Fruit fly (Drosophila melanogaster) whole organism, embryonic: ENCODE measurements around the gene meigo.

Source experiments
- CG11398 ChIP-seq: fragments of 200-800 bp; sonication (Bioruptor generic); optimal IDR thresholded peaks from 2 replicates; lab custom pipeline; 2016; ENCODE audit warnings: missing biosample characterization, missing genetic modification characterization
- CG12299 ChIP-seq: fragments of 200-800 bp; sonication (Bioruptor generic); optimal IDR thresholded peaks from 2 replicates; lab custom pipeline; 2018; ENCODE audit warnings: missing biosample characterization, mild to moderate bottlenecking, missing genetic modification characterization
- CG12391 ChIP-seq: fragments of 200-800 bp; sonication (Bioruptor generic); optimal IDR thresholded peaks from 3 replicates; lab custom pipeline; 2018; ENCODE audit warnings: missing biosample characterization, mild to moderate bottlenecking, missing genetic modification characterization, moderate library complexity
- CG13624 ChIP-seq: fragments of 200-800 bp; sonication (Bioruptor generic); optimal IDR thresholded peaks from 2 replicates; lab custom pipeline; 2016; ENCODE audit warnings: missing biosample characterization, missing genetic modification characterization
- CG14014 ChIP-seq: fragments of 200-800 bp; sonication (Bioruptor generic); IDR thresholded peaks from 2 replicates; pipeline ENCODE4 v1.3.6; 2022; ENCODE audit warnings: missing biosample characterization, missing genetic modification characterization
- CG1603 ChIP-seq: fragments of 200-800 bp; sonication (Bioruptor generic); optimal IDR thresholded peaks from 2 replicates; lab custom pipeline; 2019; ENCODE audit warnings: missing biosample characterization, mild to moderate bottlenecking, missing genetic modification characterization, moderate library complexity
- CG17359 ChIP-seq: fragments of 200-800 bp; sonication (Bioruptor generic); optimal IDR thresholded peaks from 3 replicates; lab custom pipeline; 2018; ENCODE audit warnings: missing biosample characterization, mild to moderate bottlenecking, missing genetic modification characterization, moderate library complexity
- CG2129 ChIP-seq: fragments of 200-800 bp; sonication (Bioruptor generic); IDR thresholded peaks from 2 replicates; pipeline ENCODE4 v1.3.6; 2022; ENCODE audit warnings: missing biosample characterization, missing genetic modification characterization; ENCODE audit not compliant: partially characterized antibody
- CG2712 ChIP-seq: fragments of 200-800 bp; optimal IDR thresholded peaks from 3 replicates; lab custom pipeline; 2019; ENCODE audit warnings: missing biosample characterization, mild to moderate bottlenecking, missing genetic modification characterization, moderate library complexity
- CG32532 ChIP-seq: fragments of 200-800 bp; sonication (Bioruptor generic); IDR thresholded peaks from 2 replicates; pipeline ENCODE4 v1.3.6; 2022; ENCODE audit warnings: missing biosample characterization, missing genetic modification characterization
- CG6175 ChIP-seq: fragments of 200-800 bp; sonication (Bioruptor generic); IDR thresholded peaks from 3 replicates; pipeline ENCODE4 v1.3.6; 2022; ENCODE audit warnings: missing biosample characterization, missing genetic modification characterization
- CG6254 ChIP-seq: fragments of 200-800 bp; sonication (Bioruptor generic); optimal IDR thresholded peaks from 3 replicates; lab custom pipeline; 2017; ENCODE audit warnings: mild to moderate bottlenecking, missing biosample characterization, missing genetic modification reagents, missing genetic modification characterization
- CG7372 ChIP-seq: fragments of 200-800 bp; sonication (Bioruptor generic); IDR thresholded peaks from 2 replicates; pipeline ENCODE4 v1.3.6; 2022; ENCODE audit warnings: missing biosample characterization, missing genetic modification characterization
- CG7556 ChIP-seq: fragments of 200-800 bp; sonication (Bioruptor generic); optimal IDR thresholded peaks from 2 replicates; lab custom pipeline; 2017; ENCODE audit warnings: missing biosample characterization, mild to moderate bottlenecking, missing genetic modification characterization
- CG7786 ChIP-seq: fragments of 200-800 bp; sonication (Bioruptor generic); optimal IDR thresholded peaks from 2 replicates; lab custom pipeline; 2016; ENCODE audit warnings: missing biosample characterization, missing genetic modification characterization
- CG8281 ChIP-seq: fragments of 200-800 bp; sonication (Bioruptor generic); optimal IDR thresholded peaks from 2 replicates; lab custom pipeline; 2018; ENCODE audit warnings: missing biosample characterization, mild to moderate bottlenecking, missing genetic modification characterization, moderate library complexity
- CG9215 ChIP-seq: fragments of 200-800 bp; sonication (Bioruptor generic); IDR thresholded peaks from 2 replicates; pipeline ENCODE4 v1.3.6; 2022; ENCODE audit warnings: missing biosample characterization, missing genetic modification characterization
- CG9932 ChIP-seq: fragments of 200-800 bp; sonication (Bioruptor generic); IDR thresholded peaks from 2 replicates; pipeline ENCODE4 v1.3.6; 2022; ENCODE audit warnings: missing biosample characterization, missing genetic modification characterization
- CHES-1-like ChIP-seq: fragments of 200-800 bp; sonication (Bioruptor generic); optimal IDR thresholded peaks from 2 replicates; lab custom pipeline; 2016; ENCODE audit warnings: missing biosample characterization, missing genetic modification characterization
- CkIIα-i1 ChIP-seq: fragments of 200-800 bp; sonication (Bioruptor generic); IDR thresholded peaks from 2 replicates; pipeline ENCODE4 v1.3.6; 2022; ENCODE audit warnings: missing biosample characterization, missing genetic modification characterization
- CoRest ChIP-seq: fragments of 200-800 bp; sonication (Bioruptor generic); optimal IDR thresholded peaks from 3 replicates; lab custom pipeline; 2018; ENCODE audit warnings: missing biosample characterization, mild to moderate bottlenecking, missing genetic modification characterization, moderate library complexity
- Doc3 ChIP-seq: fragments of 200-800 bp; sonication (Bioruptor generic); IDR thresholded peaks from 3 replicates; pipeline ENCODE4 v1.3.6; 2022; ENCODE audit warnings: missing biosample characterization, missing genetic modification characterization; ENCODE audit not compliant: partially characterized antibody
- Ets65A ChIP-seq: fragments of 200-800 bp; sonication (Bioruptor generic); peaks from one replicate; lab custom pipeline; 2016; ENCODE audit warnings: missing biosample characterization, missing genetic modification characterization
- Hand ChIP-seq: fragments of 200-800 bp; sonication (Bioruptor generic); optimal IDR thresholded peaks from 2 replicates; lab custom pipeline; 2017; ENCODE audit warnings: mild to moderate bottlenecking, missing biosample characterization, missing genetic modification reagents, missing genetic modification characterization
- MBD-R2 ChIP-seq: fragments of 200-800 bp; sonication (Bioruptor generic); IDR thresholded peaks from 2 replicates; pipeline ENCODE4 v1.3.6; 2022; ENCODE audit warnings: missing biosample characterization, missing genetic modification characterization
- MESR4 ChIP-seq: fragments of 200-800 bp; sonication (Bioruptor generic); optimal IDR thresholded peaks from 2 replicates; lab custom pipeline; 2018; ENCODE audit warnings: missing biosample characterization, mild to moderate bottlenecking, missing genetic modification characterization, moderate library complexity
- Optix ChIP-seq: fragments of 200-800 bp; sonication (Bioruptor generic); IDR thresholded peaks from 3 replicates; pipeline ENCODE4 v1.3.6; 2022; ENCODE audit warnings: missing biosample characterization, missing genetic modification characterization
- Side ChIP-seq: fragments of 200-800 bp; sonication (Bioruptor generic); optimal IDR thresholded peaks from 2 replicates; lab custom pipeline; 2016; ENCODE audit warnings: missing biosample characterization, missing genetic modification characterization
- Six4 ChIP-seq: fragments of 200-800 bp; sonication (Bioruptor generic); optimal IDR thresholded peaks from 2 replicates; lab custom pipeline; 2016; ENCODE audit warnings: missing biosample characterization, missing genetic modification characterization
- YL-1 ChIP-seq: fragments of 200-800 bp; sonication (Bioruptor generic); optimal IDR thresholded peaks from 3 replicates; lab custom pipeline; 2017; ENCODE audit warnings: missing biosample characterization, mild to moderate bottlenecking, missing genetic modification characterization
- bab2 ChIP-seq: fragments of 200-800 bp; sonication (Bioruptor generic); optimal IDR thresholded peaks from 2 replicates; lab custom pipeline; 2016; ENCODE audit warnings: missing biosample characterization, missing genetic modification characterization
- cato ChIP-seq: fragments of 200-800 bp; sonication (Bioruptor generic); optimal IDR thresholded peaks from 2 replicates; lab custom pipeline; 2016; ENCODE audit warnings: missing biosample characterization, missing genetic modification characterization, borderline replicate concordance
- esg ChIP-seq: fragments of 200-800 bp; sonication (Bioruptor generic); conservative IDR thresholded peaks from 2 replicates; pipeline ENCODE4 v1.3.6; 2022; ENCODE audit warnings: missing biosample characterization, missing genetic modification characterization
- gfzf ChIP-seq: fragments of 200-800 bp; sonication (Bioruptor generic); optimal IDR thresholded peaks from 2 replicates; lab custom pipeline; 2016; ENCODE audit warnings: missing biosample characterization, mild to moderate bottlenecking, missing genetic modification characterization, moderate library complexity
- hb ChIP-seq: fragments of 200-800 bp; sonication (Bioruptor generic); IDR thresholded peaks from 3 replicates; pipeline ENCODE4 v1.3.6; 2022; ENCODE audit warnings: missing biosample characterization, missing genetic modification characterization; ENCODE audit not compliant: partially characterized antibody
- her ChIP-seq: fragments of 200-800 bp; sonication (Bioruptor generic); optimal IDR thresholded peaks from 2 replicates; lab custom pipeline; 2016; ENCODE audit warnings: missing biosample characterization, missing genetic modification characterization
- lbe ChIP-seq: fragments of 200-800 bp; sonication (Bioruptor generic); optimal IDR thresholded peaks from 2 replicates; lab custom pipeline; 2016; ENCODE audit warnings: missing biosample characterization, mild to moderate bottlenecking, missing genetic modification characterization
- lola ChIP-seq, 3 experiments: fragments of >200 bp in 2 of 3; fragments of 200-800 bp in 1 of 3; sonication (Bioruptor generic) in 1 of 3; optimal IDR thresholded peaks; 2 replicates each; lab custom pipeline; 2017 to 2019; ENCODE audit warnings: missing biosample characterization in 3 of 3, missing genetic modification characterization in 3 of 3, mild to moderate bottlenecking in 1 of 3, moderate library complexity in 1 of 3
- mam ChIP-seq: fragments of 200-800 bp; sonication (Bioruptor generic); optimal IDR thresholded peaks from 3 replicates; lab custom pipeline; 2016; ENCODE audit warnings: missing biosample characterization, missing genetic modification characterization
- pb ChIP-seq: fragments of 200-800 bp; sonication (Bioruptor generic); optimal IDR thresholded peaks from 3 replicates; lab custom pipeline; 2016; ENCODE audit warnings: missing biosample characterization, missing genetic modification characterization
- pnt ChIP-seq: fragments of 200-800 bp; sonication (Bioruptor generic); optimal IDR thresholded peaks from 3 replicates; lab custom pipeline; 2016; ENCODE audit warnings: missing biosample characterization, missing genetic modification characterization
- ro ChIP-seq: fragments of 200-800 bp; sonication (Bioruptor generic); IDR thresholded peaks from 2 replicates; pipeline ENCODE4 v1.3.6; 2022; ENCODE audit warnings: missing biosample characterization, missing genetic modification characterization
- sna ChIP-seq: fragments of 200-800 bp; sonication (Bioruptor generic); IDR thresholded peaks from 2 replicates; pipeline ENCODE4 v1.3.6; 2022; ENCODE audit warnings: missing biosample characterization, missing genetic modification characterization; ENCODE audit not compliant: partially characterized antibody
- sob ChIP-seq: fragments of 200-800 bp; sonication (Bioruptor generic); IDR thresholded peaks from 2 replicates; pipeline ENCODE4 v1.3.6; 2022; ENCODE audit warnings: missing biosample characterization, missing genetic modification characterization
- tll ChIP-seq, 2 experiments: fragments of 200-800 bp in 1 of 2; fragments of >200 bp in 1 of 2; sonication (Bioruptor generic) in 1 of 2; optimal IDR thresholded peaks; 2 replicates each; lab custom pipeline; 2017 to 2019; ENCODE audit warnings: missing biosample characterization in 2 of 2, missing genetic modification characterization in 2 of 2, mild to moderate bottlenecking in 1 of 2, moderate library complexity in 1 of 2
- twi ChIP-seq: fragments of 200-800 bp; optimal IDR thresholded peaks from 2 replicates; lab custom pipeline; 2019; ENCODE audit warnings: missing biosample characterization, mild to moderate bottlenecking, missing genetic modification characterization, moderate library complexity
- unpg ChIP-seq: fragments of 200-800 bp; sonication (Bioruptor generic); optimal IDR thresholded peaks from 3 replicates; lab custom pipeline; 2018; ENCODE audit warnings: missing biosample characterization, mild to moderate bottlenecking, missing genetic modification characterization, moderate library complexity
- vnd ChIP-seq: fragments of 200-800 bp; sonication (Bioruptor generic); IDR thresholded peaks from 3 replicates; pipeline ENCODE4 v1.3.6; 2022; ENCODE audit warnings: missing biosample characterization, missing genetic modification characterization; ENCODE audit not compliant: partially characterized antibody
- zen ChIP-seq: fragments of 200-800 bp; sonication (Bioruptor generic); optimal IDR thresholded peaks from 3 replicates; lab custom pipeline; 2018; ENCODE audit warnings: missing biosample characterization, mild to moderate bottlenecking, missing genetic modification characterization, moderate library complexity

meigo gene

DNA sequence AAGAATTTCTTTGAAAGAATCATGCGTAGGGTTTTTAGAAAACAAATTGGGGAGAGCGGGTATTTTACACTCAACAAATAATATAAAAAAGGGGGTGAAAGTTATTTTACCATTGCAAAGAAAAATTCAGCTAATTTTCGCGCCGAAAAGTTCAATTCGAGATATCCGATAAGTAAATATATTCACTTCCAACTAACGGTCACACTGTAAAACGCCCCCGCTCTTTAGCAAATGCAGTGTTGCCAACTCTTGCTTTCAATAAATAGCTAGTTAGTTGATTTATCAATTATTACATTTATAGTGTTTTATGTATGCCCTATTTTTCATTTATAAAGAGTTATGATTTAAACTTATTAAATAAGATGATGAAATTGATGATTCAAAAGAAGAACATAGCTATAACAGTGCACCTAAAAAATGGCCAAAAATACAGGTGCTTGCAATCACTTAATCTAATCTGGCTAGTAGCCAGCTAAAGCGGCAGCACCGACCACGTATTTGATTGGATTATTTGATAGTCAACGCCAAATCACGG, at the start of gene meigo (continued):
- TF ChIP-seq gfzf (GFP tag; lab: Kevin White, UChicago) (peak; percentile 64), Doc3 (GFP tag; lab: Robert Waterston, UW) (no peak), mam (GFP tag; lab: Kevin White, UChicago) (peak; percentile 67), CG12299 (peak; percentile 55), pnt (GFP tag; lab: Kevin White, UChicago) (peak; percentile 8), CG1603 (tag; lab: Kevin White, UChicago) (peak; percentile 60), MESR4 (no peak), CG13624 (GFP tag; lab: Kevin White, UChicago) (peak; percentile 60), CoRest (tag; lab: Kevin White, UChicago) (peak; percentile 86), ro (no peak), MBD-R2 (peak; percentile 64), her (GFP tag; lab: Kevin White, UChicago) (no peak), sob (GFP tag; lab: Robert Waterston, UW) (peak; percentile 77), cato (GFP tag; lab: Kevin White, UChicago) (peak; percentile 51), CG14014 (peak; percentile 59), CG7372 (GFP tag; lab: Robert Waterston, UW) (peak; percentile 60), CG2129 (GFP tag; lab: Robert Waterston, UW) (no peak), CG9932 (GFP tag; lab: Robert Waterston, UW) (peak; percentile 73), CkIIα-i1 (no peak), unpg (GFP tag; lab: Kevin White, UChicago) (peak; percentile 64), YL-1 (peak; percentile 90), sna (0 out of 2 replicates have a peak, but pooled peaks have one; percentile 49), CG8281 (tag; lab: Kevin White, UChicago) (peak; percentile 30), CG11398 (peak; percentile 31), CG9215 (GFP tag; lab: Robert Waterston, UW) (peak; percentile 72), Six4 (GFP tag; lab: Kevin White, UChicago) (peak; percentile 46), tll (GFP tag; optimal IDR thresholded peaks at IDR 0.05; lab: Kevin White, UChicago) (peak; percentile 31 to 56), pb (GFP tag; lab: Kevin White, UChicago) (peak; percentile 36), bab2 (GFP tag; lab: Kevin White, UChicago) (peak; percentile 33), CG7556 (GFP tag; lab: Kevin White, UChicago) (peak; percentile 62), lbe (GFP tag; lab: Kevin White, UChicago) (peak; percentile 50), CG6254 (GFP tag; lab: Kevin White, UChicago) (no peak), CG17359 (tag; lab: Kevin White, UChicago) (peak; percentile 56), CG6175 (GFP tag; lab: Robert Waterston, UW) (no peak), Optix (GFP tag; lab: Robert Waterston, UW) (no peak), Hand (GFP tag; lab: Kevin White, UChicago) (peak; percentile 20), CHES-1-like (peak; percentile 28), CG32532 (GFP tag; lab: Robert Waterston, UW) (peak; percentile 72), Side (GFP tag; lab: Kevin White, UChicago) (peak; percentile 23), zen (tag; lab: Kevin White, UChicago) (peak; percentile 75), esg (GFP tag; lab: Robert Waterston, UW) (peak; percentile 62), lola (GFP tag; optimal IDR thresholded peaks at IDR 0.05; lab: Kevin White, UChicago) (peak in 1 of 3 experiments; percentile 61), CG12391 (peak; percentile 86), twi (tag; lab: Kevin White, UChicago) (peak; percentile 52), vnd (GFP tag; lab: Robert Waterston, UW) (no peak), hb (GFP tag; lab: Robert Waterston, UW) (no peak), Ets65A (GFP tag; lab: Kevin White, UChicago) (peak; percentile 94), CG7786 (GFP tag; lab: Kevin White, UChicago) (peak; percentile 46), CG2712 (peak; percentile 83)
